Fruit fly (Drosophila melanogaster): ENCODE results near the gene sina.

dm6 chr3L:16889545-16889944 lies 36.0 kb downstream of the sina start:
- TF ChIP-seq psq (optimal IDR thresholded peaks at IDR 0.05), result no peak
- no peak for TF ChIP-seq usp (GFP tag; optimal IDR thresholded peaks at IDR 0.05)
- TF ChIP-seq CG8478 (optimal IDR thresholded peaks at IDR 0.05), result no peak
- no peak for TF ChIP-seq EcR (GFP tag; optimal IDR thresholded peaks at IDR 0.05)
